Fruit fly (Drosophila melanogaster) whole organism, embryonic: ENCODE measurements around the gene CG32189.

Source experiments
- Antp ChIP-seq: fragments of 200-800 bp; sonication (Bioruptor generic); optimal IDR thresholded peaks from 3 replicates; lab custom pipeline; 2016; ENCODE audit warnings: missing biosample characterization, missing genetic modification characterization
- Bgb ChIP-seq: fragments of 200-800 bp; sonication (Bioruptor generic); IDR thresholded peaks from 2 replicates; pipeline ENCODE4 v1.3.6; 2022; ENCODE audit warnings: missing biosample characterization, missing genetic modification characterization; ENCODE audit not compliant: partially characterized antibody
- BtbVII ChIP-seq: fragments of 200-800 bp; sonication (Bioruptor generic); optimal IDR thresholded peaks from 3 replicates; lab custom pipeline; 2017; ENCODE audit warnings: missing biosample characterization, mild to moderate bottlenecking, missing genetic modification characterization
- CG10321 ChIP-seq: fragments of 200-800 bp; sonication (Bioruptor generic); IDR thresholded peaks from 2 replicates; pipeline ENCODE4 v1.3.6; 2022; ENCODE audit warnings: missing biosample characterization, missing genetic modification characterization
- CG10654 ChIP-seq: fragments of 200-800 bp; sonication (Bioruptor generic); optimal IDR thresholded peaks from 2 replicates; lab custom pipeline; 2016; ENCODE audit warnings: missing biosample characterization, missing genetic modification characterization
- CG10979 ChIP-seq: fragments of 200-800 bp; sonication (Bioruptor generic); optimal IDR thresholded peaks from 2 replicates; lab custom pipeline; 2018; ENCODE audit warnings: missing biosample characterization, mild to moderate bottlenecking, missing genetic modification characterization, moderate library complexity
- CG11247 ChIP-seq: fragments of 200-800 bp; sonication (Bioruptor generic); IDR thresholded peaks from 2 replicates; pipeline ENCODE4 v1.3.6; 2022; ENCODE audit warnings: missing biosample characterization, missing genetic modification characterization
- CG12071 ChIP-seq: fragments of 200-800 bp; sonication (Bioruptor generic); optimal IDR thresholded peaks from 3 replicates; lab custom pipeline; 2018; ENCODE audit warnings: missing biosample characterization, mild to moderate bottlenecking, missing genetic modification characterization
- CG13123 ChIP-seq: fragments of 200-800 bp; sonication (Bioruptor generic); optimal IDR thresholded peaks from 2 replicates; lab custom pipeline; 2016; ENCODE audit warnings: missing biosample characterization, missing genetic modification characterization
- CG15073 ChIP-seq: fragments of 200-800 bp; sonication (Bioruptor generic); optimal IDR thresholded peaks from 2 replicates; lab custom pipeline; 2016; ENCODE audit warnings: missing biosample characterization, missing genetic modification characterization
- CG1529 ChIP-seq: fragments of 200-800 bp; sonication (Bioruptor generic); optimal IDR thresholded peaks from 3 replicates; lab custom pipeline; 2018; ENCODE audit warnings: missing biosample characterization, missing genetic modification characterization
- CG17186 ChIP-seq: fragments of 200-800 bp; sonication (Bioruptor generic); optimal IDR thresholded peaks from 3 replicates; lab custom pipeline; 2017; ENCODE audit warnings: missing biosample characterization, missing genetic modification reagents, missing genetic modification characterization
- CG17612 ChIP-seq: fragments of 200-800 bp; sonication (Bioruptor generic); IDR thresholded peaks from 2 replicates; pipeline ENCODE4 v1.3.6; 2022; ENCODE audit warnings: missing biosample characterization, missing genetic modification characterization
- CG31224 ChIP-seq: fragments of 200-800 bp; sonication (Bioruptor generic); IDR thresholded peaks from 2 replicates; pipeline ENCODE4 v1.3.6; 2022; ENCODE audit warnings: missing biosample characterization, missing genetic modification characterization
- CG31441 ChIP-seq: fragments of 200-800 bp; sonication (Bioruptor generic); IDR thresholded peaks from 2 replicates; pipeline ENCODE4 v1.3.6; 2022; ENCODE audit warnings: missing biosample characterization, missing genetic modification characterization
- CG4404 ChIP-seq: fragments of 200-800 bp; sonication (Bioruptor generic); IDR thresholded peaks from 2 replicates; pipeline ENCODE4 v1.3.6; 2022; ENCODE audit warnings: missing biosample characterization, missing genetic modification characterization
- CG4730 ChIP-seq: fragments of 200-800 bp; sonication (Bioruptor generic); IDR thresholded peaks from 2 replicates; pipeline ENCODE4 v1.3.6; 2022; ENCODE audit warnings: missing biosample characterization, missing genetic modification characterization
- CG6689 ChIP-seq: fragments of 200-800 bp; sonication (Bioruptor generic); IDR thresholded peaks from 2 replicates; pipeline ENCODE4 v1.3.6; 2022; ENCODE audit warnings: missing biosample characterization, missing genetic modification characterization
- CG7786 ChIP-seq: fragments of 200-800 bp; sonication (Bioruptor generic); optimal IDR thresholded peaks from 2 replicates; lab custom pipeline; 2016; ENCODE audit warnings: missing biosample characterization, missing genetic modification characterization
- CG9727 ChIP-seq: fragments of 200-800 bp; sonication (Bioruptor generic); optimal IDR thresholded peaks from 3 replicates; lab custom pipeline; 2017; ENCODE audit warnings: missing biosample characterization, mild to moderate bottlenecking, missing genetic modification characterization
- CG9817 ChIP-seq: fragments of 200-800 bp; sonication (Bioruptor generic); optimal IDR thresholded peaks from 2 replicates; lab custom pipeline; 2018; ENCODE audit warnings: missing biosample characterization, mild to moderate bottlenecking, missing genetic modification characterization, moderate library complexity
- Dbx ChIP-seq: fragments of 200-800 bp; sonication (Bioruptor generic); IDR thresholded peaks from 3 replicates; pipeline ENCODE4 v1.3.6; 2022; ENCODE audit warnings: missing biosample characterization, missing genetic modification characterization
- Deaf1 ChIP-seq: fragments of 200-800 bp; optimal IDR thresholded peaks from 3 replicates; lab custom pipeline; 2019; ENCODE audit warnings: missing biosample characterization, mild to moderate bottlenecking, missing genetic modification characterization, moderate library complexity
- E2f1 ChIP-seq: fragments of 200-800 bp; sonication (Bioruptor generic); IDR thresholded peaks from 2 replicates; pipeline ENCODE4 v1.3.6; 2022; ENCODE audit warnings: missing biosample characterization, missing genetic modification characterization
- Ets65A ChIP-seq: fragments of 200-800 bp; sonication (Bioruptor generic); peaks from one replicate; lab custom pipeline; 2016; ENCODE audit warnings: missing biosample characterization, missing genetic modification characterization
- Fer2 ChIP-seq: fragments of 200-800 bp; sonication (Bioruptor generic); optimal IDR thresholded peaks from 2 replicates; lab custom pipeline; 2018; ENCODE audit warnings: missing biosample characterization, mild to moderate bottlenecking, missing genetic modification characterization, moderate library complexity
- HmgZ ChIP-seq: fragments of 200-800 bp; sonication (Bioruptor generic); optimal IDR thresholded peaks from 2 replicates; lab custom pipeline; 2018; ENCODE audit warnings: missing biosample characterization, mild to moderate bottlenecking, missing genetic modification characterization
- Hr39 ChIP-seq: fragments of >200 bp; optimal IDR thresholded peaks from 2 replicates; lab custom pipeline; 2017
- Oli ChIP-seq: fragments of 200-800 bp; sonication (Bioruptor generic); optimal IDR thresholded peaks from 2 replicates; lab custom pipeline; 2018; ENCODE audit warnings: missing biosample characterization, mild to moderate bottlenecking, missing genetic modification characterization, moderate library complexity
- ac ChIP-seq: fragments of 200-800 bp; sonication (Bioruptor generic); optimal IDR thresholded peaks from 3 replicates; lab custom pipeline; 2017; ENCODE audit warnings: missing biosample characterization, mild to moderate bottlenecking, missing genetic modification characterization
- amos ChIP-seq: fragments of 200-800 bp; sonication (Bioruptor generic); IDR thresholded peaks from 2 replicates; pipeline ENCODE4 v1.3.6; 2022; ENCODE audit warnings: missing biosample characterization, missing genetic modification characterization; ENCODE audit not compliant: partially characterized antibody
- caup ChIP-seq: fragments of 200-800 bp; sonication (Bioruptor generic); optimal IDR thresholded peaks from 3 replicates; lab custom pipeline; 2017; ENCODE audit warnings: missing biosample characterization, mild to moderate bottlenecking, missing genetic modification characterization, moderate library complexity; ENCODE audit not compliant: severe bottlenecking
- chm ChIP-seq: fragments of 200-800 bp; sonication (Bioruptor generic); IDR thresholded peaks from 2 replicates; pipeline ENCODE4 v1.3.6; 2022; ENCODE audit warnings: missing biosample characterization, missing genetic modification characterization
- dmrt99B ChIP-seq: fragments of 200-800 bp; sonication (Bioruptor generic); optimal IDR thresholded peaks from 2 replicates; lab custom pipeline; 2018; ENCODE audit warnings: missing biosample characterization, mild to moderate bottlenecking, missing genetic modification characterization, moderate library complexity
- hbn ChIP-seq: fragments of 200-800 bp; sonication (Bioruptor generic); IDR thresholded peaks from 2 replicates; pipeline ENCODE4 v1.3.6; 2022; ENCODE audit warnings: missing biosample characterization, missing genetic modification characterization; ENCODE audit not compliant: partially characterized antibody
- oc ChIP-seq: fragments of 200-800 bp; sonication (Bioruptor generic); optimal IDR thresholded peaks from 2 replicates; lab custom pipeline; 2018; ENCODE audit warnings: missing biosample characterization, mild to moderate bottlenecking, missing genetic modification characterization, moderate library complexity
- salm ChIP-seq: fragments of 200-800 bp; sonication (Bioruptor generic); optimal IDR thresholded peaks from 2 replicates; lab custom pipeline; 2018; ENCODE audit warnings: missing biosample characterization, mild to moderate bottlenecking, missing genetic modification characterization
- sens-2 ChIP-seq: fragments of 200-800 bp; sonication (Bioruptor generic); IDR thresholded peaks from 2 replicates; pipeline ENCODE4 v1.3.6; 2022; ENCODE audit warnings: missing biosample characterization, missing genetic modification characterization
- sug ChIP-seq: fragments of 200-800 bp; optimal IDR thresholded peaks from 2 replicates; lab custom pipeline; 2019; ENCODE audit warnings: missing biosample characterization, mild to moderate bottlenecking, missing genetic modification characterization, moderate library complexity
- tin ChIP-seq: fragments of 200-800 bp; sonication (Bioruptor generic); optimal IDR thresholded peaks from 3 replicates; lab custom pipeline; 2016; ENCODE audit warnings: missing biosample characterization, missing genetic modification characterization
- unc-4 ChIP-seq: fragments of 200-800 bp; sonication (Bioruptor generic); IDR thresholded peaks from 2 replicates; pipeline ENCODE4 v1.3.6; 2022; ENCODE audit warnings: missing biosample characterization, missing genetic modification characterization; ENCODE audit not compliant: partially characterized antibody
- unpg ChIP-seq: fragments of 200-800 bp; sonication (Bioruptor generic); optimal IDR thresholded peaks from 3 replicates; lab custom pipeline; 2018; ENCODE audit warnings: missing biosample characterization, mild to moderate bottlenecking, missing genetic modification characterization, moderate library complexity
- wor ChIP-seq: fragments of 200-800 bp; sonication (Bioruptor generic); IDR thresholded peaks from 2 replicates; pipeline ENCODE4 v1.3.6; 2022; ENCODE audit warnings: missing biosample characterization, missing genetic modification characterization
- z ChIP-seq: fragments of 200-800 bp; sonication (Bioruptor generic); IDR thresholded peaks from 3 replicates; pipeline ENCODE4 v1.3.6; 2022; ENCODE audit warnings: missing biosample characterization, missing genetic modification characterization
- zf30C ChIP-seq: fragments of 200-800 bp; sonication (Bioruptor generic); optimal IDR thresholded peaks from 3 replicates; lab custom pipeline; 2018; ENCODE audit warnings: missing biosample characterization, mild to moderate bottlenecking, missing genetic modification characterization

CG32189 gene

DNA sequence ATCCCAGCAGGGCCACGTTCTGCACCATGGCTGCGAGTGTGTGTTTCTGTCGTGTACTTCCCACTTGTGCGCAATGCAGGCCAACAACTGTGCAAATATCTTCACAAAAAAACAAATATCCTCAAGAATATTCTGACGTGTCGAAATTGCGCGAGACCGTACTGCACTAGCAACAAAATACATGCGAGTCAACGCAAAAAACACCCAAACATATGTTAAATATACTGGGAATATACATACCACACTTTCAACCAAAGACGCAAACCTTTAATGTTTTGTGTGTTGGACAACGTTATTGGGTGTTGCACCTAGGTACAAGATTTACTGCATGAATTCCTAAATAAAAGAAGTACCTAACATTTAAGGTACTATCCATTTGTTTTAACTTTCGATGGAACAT is 32.9 kb downstream of the CG32189 start, which contains the start of gene NUCB1 (continued):
- peak; percentile 18 for TF ChIP-seq CG10979 (tag; lab: Kevin White, UChicago)
- TF ChIP-seq Fer2 (tag; lab: Kevin White, UChicago) = no peak
- no peak for TF ChIP-seq CG4730 (GFP tag; lab: Robert Waterston, UW)
- TF ChIP-seq amos = no peak
- TF ChIP-seq salm = no peak
- TF ChIP-seq dmrt99B = no peak
- no peak for TF ChIP-seq z (GFP tag; lab: Robert Waterston, UW)
- TF ChIP-seq CG7786 (GFP tag; lab: Kevin White, UChicago) = peak; percentile 7
- TF ChIP-seq CG6689 (GFP tag; lab: Robert Waterston, UW) = no peak
- no peak for TF ChIP-seq sug (tag; lab: Kevin White, UChicago)
- peak; percentile 83 for TF ChIP-seq HmgZ (tag; lab: Kevin White, UChicago)
- no peak for TF ChIP-seq Deaf1
- TF ChIP-seq CG13123 = no peak
- TF ChIP-seq CG10321 (GFP tag; lab: Robert Waterston, UW) = no peak
- TF ChIP-seq CG31224 (GFP tag; lab: Robert Waterston, UW) = no peak
- TF ChIP-seq CG17186 (GFP tag; lab: Kevin White, UChicago) = peak; percentile 79
- TF ChIP-seq Dbx (GFP tag; lab: Robert Waterston, UW) = peak; percentile 69; the same call in 2 of the 3 replicates
- peak; percentile 26; the same call in 1 of the 2 replicates for TF ChIP-seq unc-4 (GFP tag; lab: Robert Waterston, UW)
- TF ChIP-seq sens-2 = no peak
- TF ChIP-seq CG9727 (GFP tag; lab: Kevin White, UChicago) = peak; percentile 2
- no peak for TF ChIP-seq CG17612 (GFP tag; lab: Robert Waterston, UW)
- no peak for TF ChIP-seq CG12071 (GFP tag; lab: Kevin White, UChicago)
- TF ChIP-seq CG10654 (GFP tag; lab: Kevin White, UChicago) = peak; percentile 15
- no peak for TF ChIP-seq hbn (GFP tag; lab: Robert Waterston, UW)
- TF ChIP-seq Ets65A (GFP tag; lab: Kevin White, UChicago) = peak; percentile 92
- TF ChIP-seq Antp (GFP tag; lab: Kevin White, UChicago) = peak; percentile 5
- TF ChIP-seq Hr39 = no peak
- TF ChIP-seq tin (GFP tag; lab: Kevin White, UChicago) = peak; percentile 3
- TF ChIP-seq CG1529 (GFP tag; lab: Kevin White, UChicago) = no peak
- no peak for TF ChIP-seq CG9817 (tag; lab: Kevin White, UChicago)
- TF ChIP-seq zf30C (GFP tag; lab: Kevin White, UChicago) = no peak
- no peak for TF ChIP-seq caup
- no peak for TF ChIP-seq wor (GFP tag; lab: Robert Waterston, UW)
- TF ChIP-seq Bgb (GFP tag; lab: Robert Waterston, UW) = peak; percentile 37; the same call in 1 of the 2 replicates
- TF ChIP-seq CG11247 = no peak
- TF ChIP-seq ac (GFP tag; lab: Kevin White, UChicago) = no peak
- TF ChIP-seq E2f1 (GFP tag; lab: Robert Waterston, UW) = no peak
- no peak for TF ChIP-seq oc
- no peak for TF ChIP-seq unpg (GFP tag; lab: Kevin White, UChicago)
- TF ChIP-seq CG15073 (GFP tag; lab: Kevin White, UChicago) = no peak
- no peak for TF ChIP-seq chm (GFP tag; lab: Robert Waterston, UW)
- no peak for TF ChIP-seq Oli (tag; lab: Kevin White, UChicago)
- TF ChIP-seq CG31441 (GFP tag; lab: Robert Waterston, UW) = no peak
- no peak for TF ChIP-seq CG4404 (GFP tag; lab: Robert Waterston, UW)
- TF ChIP-seq BtbVII (GFP tag; lab: Kevin White, UChicago) = peak; percentile 34
